Worm (Caenorhabditis elegans) whole organism, L1 larva: ENCODE results near the gene Y110A2AL.10.

Experiments used
- F16B12.6 ChIP-seq: fragments of 150-350 bp; optimal IDR thresholded peaks from 2 replicates; lab custom pipeline; 2014; ENCODE audit warnings: missing biosample characterization, missing genetic modification characterization
- aha-1 ChIP-seq: fragments of 150-350 bp; optimal IDR thresholded peaks from 2 replicates; lab custom pipeline; 2014; ENCODE audit warnings: missing biosample characterization, missing genetic modification characterization
- ama-1 ChIP-seq: fragments of 150-350 bp; optimal IDR thresholded peaks from 2 replicates; lab custom pipeline; 2014
- blmp-1 ChIP-seq: fragments of 150-350 bp; optimal IDR thresholded peaks from 2 replicates; lab custom pipeline; 2014; ENCODE audit warnings: missing biosample characterization, missing genetic modification characterization
- ceh-63 ChIP-seq: fragments of 200-800 bp; sonication (Bioruptor generic); optimal IDR thresholded peaks from 2 replicates; lab custom pipeline; 2018; ENCODE audit warnings: mild to moderate bottlenecking, missing genetic modification characterization, missing compliant biosample characterization
- ceh-8 ChIP-seq: fragments of 200-800 bp; sonication (Bioruptor generic); optimal IDR thresholded peaks from 2 replicates; lab custom pipeline; 2018; ENCODE audit warnings: mild to moderate bottlenecking, missing genetic modification characterization, moderate library complexity, missing compliant biosample characterization
- ceh-82 ChIP-seq, 3 experiments: fragments of 150-350 bp in 1 of 3; sonication (generic microtip) in 2 of 3; optimal IDR thresholded peaks; 2 replicates each; lab custom pipeline; 2014 to 2017; ENCODE audit warnings: missing biosample characterization in 3 of 3, missing genetic modification characterization in 3 of 3
- ceh-88 ChIP-seq: fragments of 200-800 bp; sonication (Bioruptor generic); IDR thresholded peaks from 2 replicates; pipeline ENCODE4 v1.3.6; 2022; ENCODE audit warnings: missing genetic modification characterization, missing compliant biosample characterization
- ceh-90 ChIP-seq: sonication (generic microtip); optimal IDR thresholded peaks from 2 replicates; lab custom pipeline; 2016; ENCODE audit warnings: missing genetic modification characterization, missing compliant biosample characterization
- ces-1 ChIP-seq: fragments of 150-350 bp; optimal IDR thresholded peaks from 2 replicates; lab custom pipeline; 2014; ENCODE audit warnings: missing biosample characterization, missing genetic modification reagents, missing genetic modification characterization
- dsc-1 ChIP-seq: sonication (generic microtip); optimal IDR thresholded peaks from 2 replicates; lab custom pipeline; 2016; ENCODE audit warnings: mild to moderate bottlenecking, missing genetic modification characterization, missing compliant biosample characterization
- efl-1 ChIP-seq, 4 experiments: fragments of 150-350 bp; optimal IDR thresholded peaks in 3 of 4; peaks in 1 of 4; 1 replicate in 1 of 4; 2 replicates in 3 of 4; lab custom pipeline; 2014; ENCODE audit warnings: missing biosample characterization in 2 of 4, missing genetic modification characterization in 2 of 4, missing genetic modification reagents in 2 of 4
- elt-2 ChIP-seq: sonication (generic microtip); optimal IDR thresholded peaks from 2 replicates; lab custom pipeline; 2016; ENCODE audit warnings: missing genetic modification characterization, mild to moderate bottlenecking, inconsistent platforms, missing compliant biosample characterization, missing genetic modification reagents
- elt-3 ChIP-seq, 6 experiments: fragments of 150-350 bp in 1 of 6; sonication (generic microtip); optimal IDR thresholded peaks; 2 replicates each; lab custom pipeline; 2017 to 2018; ENCODE audit warnings: missing biosample characterization in 6 of 6, missing genetic modification characterization in 6 of 6, inconsistent platforms in 1 of 6
- ets-5 ChIP-seq: fragments of 200-800 bp; sonication (Bioruptor generic); IDR thresholded peaks from 2 replicates; pipeline ENCODE4 v1.3.6; 2022; ENCODE audit warnings: missing genetic modification characterization, missing compliant biosample characterization
- fkh-10 ChIP-seq: sonication (generic microtip); optimal IDR thresholded peaks from 2 replicates; lab custom pipeline; 2017; ENCODE audit warnings: missing biosample characterization, missing genetic modification reagents, missing genetic modification characterization
- fkh-8 ChIP-seq: sonication (generic microtip); optimal IDR thresholded peaks from 2 replicates; lab custom pipeline; 2016; ENCODE audit warnings: mild to moderate bottlenecking, missing genetic modification characterization, missing compliant biosample characterization
- irx-1 ChIP-seq: sonication (generic microtip); optimal IDR thresholded peaks from 2 replicates; lab custom pipeline; 2016; ENCODE audit warnings: missing genetic modification characterization, missing compliant biosample characterization
- jun-1 ChIP-seq: fragments of 150-350 bp; optimal IDR thresholded peaks from 2 replicates; lab custom pipeline; 2014; ENCODE audit warnings: missing biosample characterization, missing genetic modification reagents, missing genetic modification characterization
- lin-13 ChIP-seq: fragments of 150-350 bp; optimal IDR thresholded peaks from 2 replicates; lab custom pipeline; 2014; ENCODE audit warnings: missing biosample characterization, missing genetic modification reagents, missing genetic modification characterization
- lin-14 ChIP-seq: fragments of 200-800 bp; sonication (Bioruptor generic); optimal IDR thresholded peaks from 2 replicates; lab custom pipeline; 2018; ENCODE audit warnings: mild to moderate bottlenecking, missing genetic modification characterization, moderate library complexity, missing compliant biosample characterization
- lin-15B ChIP-seq: fragments of 150-350 bp; sonication (generic microtip); optimal IDR thresholded peaks from 3 replicates; lab custom pipeline; 2014; ENCODE audit warnings: missing biosample characterization, missing genetic modification characterization
- lin-35 ChIP-seq, 2 experiments: fragments of 150-350 bp; optimal IDR thresholded peaks; 2 replicates each; lab custom pipeline; 2014; ENCODE audit warnings: missing biosample characterization in 2 of 2, missing genetic modification characterization in 2 of 2, missing genetic modification reagents in 2 of 2
- mab-9 ChIP-seq: fragments of 200-800 bp; sonication (Bioruptor generic); IDR thresholded peaks from 2 replicates; pipeline ENCODE4 v1.3.6; 2022; ENCODE audit warnings: missing genetic modification reagents, missing genetic modification characterization, missing compliant biosample characterization
- mdl-1 ChIP-seq, 2 experiments: fragments of 150-350 bp; optimal IDR thresholded peaks; 2 replicates each; lab custom pipeline; 2014 to 2017; ENCODE audit warnings: missing biosample characterization in 2 of 2, missing genetic modification characterization in 2 of 2, inconsistent platforms in 1 of 2
- mep-1 ChIP-seq: fragments of 150-350 bp; optimal IDR thresholded peaks from 2 replicates; lab custom pipeline; 2014; ENCODE audit warnings: missing biosample characterization, missing genetic modification characterization
- nhr-12 ChIP-seq: sonication (generic microtip); optimal IDR thresholded peaks from 2 replicates; lab custom pipeline; 2017; ENCODE audit warnings: missing biosample characterization, missing genetic modification characterization
- nhr-19 ChIP-seq: fragments of 200-800 bp; sonication (Bioruptor generic); conservative IDR thresholded peaks from 2 replicates; pipeline ENCODE4 v1.3.6; 2022; ENCODE audit warnings: missing genetic modification characterization, missing compliant biosample characterization
- nhr-20 ChIP-seq: sonication (generic microtip); optimal IDR thresholded peaks from 2 replicates; lab custom pipeline; 2016; ENCODE audit warnings: mild to moderate bottlenecking, missing genetic modification characterization, missing compliant biosample characterization
- nhr-237 ChIP-seq: fragments of 150-350 bp; optimal IDR thresholded peaks from 2 replicates; lab custom pipeline; 2014; ENCODE audit warnings: missing biosample characterization, missing genetic modification characterization
- nhr-47 ChIP-seq: sonication (generic microtip); optimal IDR thresholded peaks from 2 replicates; lab custom pipeline; 2016; ENCODE audit warnings: mild to moderate bottlenecking, missing genetic modification characterization, moderate library complexity, missing compliant biosample characterization
- nhr-71 ChIP-seq: sonication (generic microtip); optimal IDR thresholded peaks from 2 replicates; lab custom pipeline; 2016; ENCODE audit warnings: mild to moderate bottlenecking, missing genetic modification characterization, moderate library complexity, missing compliant biosample characterization
- nhr-76 ChIP-seq: sonication (generic microtip); optimal IDR thresholded peaks from 2 replicates; lab custom pipeline; 2017; ENCODE audit warnings: missing biosample characterization, missing genetic modification characterization
- nhr-77 ChIP-seq: fragments of 150-350 bp; optimal IDR thresholded peaks from 2 replicates; lab custom pipeline; 2014; ENCODE audit warnings: missing biosample characterization, missing genetic modification characterization
- nhr-85 ChIP-seq: sonication (generic microtip); peaks from one replicate; lab custom pipeline; 2016; ENCODE audit warnings: missing genetic modification characterization, inconsistent platforms, missing compliant biosample characterization
- nhr-90 ChIP-seq: sonication (generic microtip); optimal IDR thresholded peaks from 2 replicates; lab custom pipeline; 2016; ENCODE audit warnings: mild to moderate bottlenecking, missing genetic modification characterization, missing compliant biosample characterization; ENCODE audit not compliant: poor library complexity
- pag-3 ChIP-seq: sonication (generic microtip); optimal IDR thresholded peaks from 2 replicates; lab custom pipeline; 2017; ENCODE audit warnings: missing genetic modification characterization, mild to moderate bottlenecking, missing compliant biosample characterization, antibody characterized with exemption, borderline replicate concordance; ENCODE audit not compliant: insufficient read depth
- pax-3 ChIP-seq: fragments of 200-800 bp; sonication (Bioruptor generic); optimal IDR thresholded peaks from 2 replicates; lab custom pipeline; 2018; ENCODE audit warnings: mild to moderate bottlenecking, missing genetic modification characterization, moderate library complexity, missing compliant biosample characterization
- pqm-1 ChIP-seq: sonication (generic microtip); optimal IDR thresholded peaks from 3 replicates; lab custom pipeline; 2017; ENCODE audit warnings: missing biosample characterization, missing genetic modification characterization
- snu-23 ChIP-seq: sonication (generic microtip); optimal IDR thresholded peaks from 2 replicates; lab custom pipeline; 2016; ENCODE audit warnings: missing genetic modification characterization, missing compliant biosample characterization
- swsn-7 ChIP-seq: sonication (generic microtip); optimal IDR thresholded peaks from 2 replicates; lab custom pipeline; 2016; ENCODE audit warnings: missing genetic modification characterization, missing compliant biosample characterization
- tbx-2 ChIP-seq: sonication (generic microtip); optimal IDR thresholded peaks from 2 replicates; lab custom pipeline; 2016; ENCODE audit warnings: missing genetic modification characterization, missing compliant biosample characterization
- tlp-1 ChIP-seq: fragments of 150-350 bp; optimal IDR thresholded peaks from 2 replicates; lab custom pipeline; 2014; ENCODE audit warnings: missing biosample characterization, missing genetic modification characterization
- unc-130 ChIP-seq: fragments of 150-350 bp; optimal IDR thresholded peaks from 2 replicates; lab custom pipeline; 2017; ENCODE audit warnings: missing biosample characterization, missing genetic modification characterization, inconsistent platforms
- unc-30 ChIP-seq: sonication (generic microtip); optimal IDR thresholded peaks from 2 replicates; lab custom pipeline; 2017; ENCODE audit warnings: missing biosample characterization, missing genetic modification characterization
- unc-62 ChIP-seq: fragments of 150-350 bp; optimal IDR thresholded peaks from 2 replicates; lab custom pipeline; 2014; ENCODE audit warnings: missing biosample characterization, missing genetic modification reagents, missing genetic modification characterization
- vab-15 ChIP-seq: sonication (generic microtip); optimal IDR thresholded peaks from 2 replicates; lab custom pipeline; 2017; ENCODE audit warnings: missing genotype, mild to moderate bottlenecking, missing genetic modification characterization, missing compliant biosample characterization
- xbp-1 ChIP-seq: sonication (generic microtip); optimal IDR thresholded peaks from 2 replicates; lab custom pipeline; 2016; ENCODE audit warnings: missing genetic modification characterization, missing compliant biosample characterization
- zip-4 ChIP-seq: fragments of 200-800 bp; sonication (Bioruptor generic); optimal IDR thresholded peaks from 2 replicates; lab custom pipeline; 2018; ENCODE audit warnings: mild to moderate bottlenecking, missing genetic modification characterization, moderate library complexity, missing compliant biosample characterization

Y110A2AL.10 gene

DNA sequence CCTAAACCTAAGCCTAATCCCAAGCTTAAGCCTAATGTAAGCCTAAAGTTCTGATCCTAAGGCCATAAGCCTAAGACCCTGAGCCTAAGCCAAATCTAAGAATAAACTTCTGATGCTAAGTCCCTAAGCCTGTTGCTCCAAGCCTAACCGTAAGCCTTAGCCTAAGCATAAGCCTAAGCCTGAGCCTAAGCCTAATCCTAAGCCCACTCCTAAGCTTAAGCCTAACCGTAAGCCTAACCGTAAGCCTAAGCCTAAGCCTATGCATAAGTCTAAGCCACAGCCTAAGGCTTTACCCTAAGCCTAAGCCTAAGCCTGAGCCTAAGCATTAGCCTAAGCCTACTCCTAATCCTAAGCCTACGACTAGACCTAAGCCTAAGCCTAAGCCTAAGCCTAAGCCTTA, 12.4 kb downstream of the Y110A2AL.10 start:
- TF ChIP-seq lin-13 (GFP tag; lab: Kevin White, UChicago) (no peak), ets-5 (GFP tag; lab: Robert Waterston, UW) (no peak), nhr-76 (tag; lab: Kevin White, UChicago) (no peak), snu-23 (no peak), F16B12.6 (no peak)
- TF ChIP-seq, all 84 proteins: peak for 0

DNA sequence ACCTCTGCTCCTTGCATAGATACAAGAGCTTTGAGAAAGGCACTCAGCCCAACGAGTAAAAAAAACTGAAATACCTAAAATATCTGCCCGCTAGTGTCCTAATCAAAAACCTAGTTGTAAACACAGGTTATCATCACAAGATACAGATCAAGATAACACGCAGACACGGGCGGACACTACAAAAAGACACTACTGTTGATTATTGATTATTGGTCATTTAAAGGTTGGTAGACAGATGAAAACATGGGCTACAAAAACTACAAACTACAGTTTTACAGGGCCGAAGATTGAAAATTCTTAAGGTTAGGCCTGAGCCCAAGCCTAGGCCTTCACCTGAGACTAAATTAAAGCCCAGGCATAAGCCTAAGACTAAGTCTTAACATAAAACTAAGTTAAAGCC, 12.9 kb downstream of the Y110A2AL.10 start:
- peak; percentile 26 for TF ChIP-seq nhr-20 (tag; lab: Kevin White, UChicago)
- TF ChIP-seq nhr-85 (tag; lab: Kevin White, UChicago), result peak; percentile 74
- peak in 1 of 6 experiments; percentile 48 for TF ChIP-seq elt-3 (tag; optimal IDR thresholded peaks at IDR 0.05; lab: Kevin White, UChicago)
- TF ChIP-seq tbx-2 (tag; lab: Kevin White, UChicago), result no peak
- TF ChIP-seq ceh-63 (GFP tag; lab: Kevin White, UChicago), result no peak
- TF ChIP-seq snu-23, result peak; percentile 0
- TF ChIP-seq zip-4, result no peak
- TF ChIP-seq lin-35 (GFP tag; optimal IDR thresholded peaks at IDR 0.05; lab: Kevin White, UChicago), result peak in 1 of 2 experiments; percentile 24
- TF ChIP-seq tlp-1 (tag; lab: Kevin White, UChicago), result no peak
- TF ChIP-seq blmp-1 (tag; lab: Kevin White, UChicago), result peak; percentile 5

DNA sequence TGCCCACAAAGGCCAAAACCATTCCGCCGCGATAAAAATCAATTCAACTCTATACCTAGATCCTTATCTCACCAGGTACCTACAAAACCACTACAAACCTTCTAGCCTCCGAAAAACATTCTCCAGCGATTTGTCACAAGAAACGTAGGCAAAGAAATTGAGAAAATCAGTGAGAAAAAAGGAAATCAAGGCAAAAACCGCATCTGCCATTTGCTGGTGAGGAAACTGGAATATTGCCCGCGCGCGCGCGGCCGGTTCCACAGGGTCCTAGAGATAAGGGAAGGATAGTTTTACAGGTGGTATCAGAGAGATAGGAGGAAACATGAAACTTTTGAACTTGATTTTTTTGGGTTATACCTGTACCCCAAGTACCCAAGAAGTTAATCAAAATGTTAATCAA, 14.2 kb downstream of the Y110A2AL.10 start:
- TF ChIP-seq nhr-237 (tag; lab: Kevin White, UChicago) (no peak), irx-1 (no peak), dsc-1 (tag; lab: Kevin White, UChicago) (no peak), pag-3 (tag; lab: Kevin White, UChicago) (peak; percentile 90), unc-130 (tag; lab: Kevin White, UChicago) (no peak), lin-14 (GFP tag; lab: Kevin White, UChicago) (peak; percentile 53), ceh-88 (GFP tag; lab: Robert Waterston, UW) (no peak), nhr-71 (tag; lab: Kevin White, UChicago) (no peak), unc-62 (GFP tag; lab: Kevin White, UChicago) (no peak), efl-1 (optimal IDR thresholded peaks at IDR 0.05; lab: Kevin White, UChicago) (no peak), efl-1 (GFP tag; optimal IDR thresholded peaks at IDR 0.05 in 1 of 2; lab: Kevin White, UChicago) (peak in 1 of 2 experiments; percentile 66), nhr-85 (tag; lab: Kevin White, UChicago) (peak; percentile 85), ceh-90 (tag; lab: Kevin White, UChicago) (no peak), mep-1 (tag; lab: Kevin White, UChicago) (no peak), unc-30 (tag; lab: Kevin White, UChicago) (no peak), ceh-82 (tag; optimal IDR thresholded peaks at IDR 0.05; lab: Kevin White, UChicago) (no peak), snu-23 (peak; percentile 7), pax-3 (no peak), ces-1 (GFP tag; lab: Kevin White, UChicago) (no peak), tlp-1 (tag; lab: Kevin White, UChicago) (no peak), pqm-1 (tag; lab: Kevin White, UChicago) (no peak), swsn-7 (tag; lab: Kevin White, UChicago) (no peak), nhr-12 (tag; lab: Kevin White, UChicago) (no peak), lin-15B (no peak), nhr-19 (GFP tag; lab: Robert Waterston, UW) (no peak), nhr-76 (tag; lab: Kevin White, UChicago) (no peak), ceh-8 (GFP tag; lab: Kevin White, UChicago) (no peak), mab-9 (no peak), ceh-63 (GFP tag; lab: Kevin White, UChicago) (no peak), xbp-1 (tag; lab: Kevin White, UChicago) (no peak), aha-1 (no peak), ama-1 (lab: Kevin White, UChicago) (no peak), elt-2 (tag; lab: Kevin White, UChicago) (no peak), nhr-77 (no peak), mdl-1 (tag; optimal IDR thresholded peaks at IDR 0.05; lab: Kevin White, UChicago) (no peak), fkh-10 (GFP tag; lab: Kevin White, UChicago) (no peak), jun-1 (tag; lab: Kevin White, UChicago) (no peak), nhr-90 (tag; lab: Kevin White, UChicago) (no peak), vab-15 (tag; lab: Kevin White, UChicago) (no peak), fkh-8 (tag; lab: Kevin White, UChicago) (no peak), nhr-47 (no peak)
